Worm (Caenorhabditis elegans) whole organism, L4 larva: ENCODE data around the gene sdz-4.
"Not testable (repeated sequence)": the region's sequence is repeated elsewhere in the genome, so short reads cannot be mapped to it uniquely, and the experiment has no call there.

ENCODE experiments used
- F26F4.8 ChIP-seq: fragments of 200-800 bp; sonication (Bioruptor generic); conservative IDR thresholded peaks from 2 replicates; pipeline ENCODE4 v1.3.6; 2022; ENCODE audit warnings: missing genetic modification characterization, missing compliant biosample characterization
- F44E2.7 ChIP-seq: fragments of 200-800 bp; sonication (Bioruptor generic); IDR thresholded peaks from 2 replicates; pipeline ENCODE4 v2.1.2; 2022; ENCODE audit warnings: missing genetic modification characterization, missing compliant biosample characterization
- F49E8.2 ChIP-seq: sonication (generic microtip); optimal IDR thresholded peaks from 2 replicates; lab custom pipeline; 2016; ENCODE audit warnings: missing compliant biosample characterization, mild to moderate bottlenecking, missing genetic modification characterization, borderline replicate concordance
- R02D3.7 ChIP-seq: fragments of 150-350 bp; sonication (generic microtip); optimal IDR thresholded peaks from 3 replicates; lab custom pipeline; 2014; ENCODE audit warnings: missing biosample characterization, missing genetic modification characterization
- T26A8.4 ChIP-seq: fragments of 200-800 bp; sonication (Bioruptor generic); IDR thresholded peaks from 2 replicates; pipeline ENCODE4 v1.3.6; 2022; ENCODE audit warnings: missing genetic modification characterization, missing compliant biosample characterization
- Y75B8A.6 ChIP-seq: fragments of 200-800 bp; sonication (Bioruptor generic); IDR thresholded peaks from 2 replicates; pipeline ENCODE4 v1.3.6; 2022; ENCODE audit warnings: missing genetic modification reagents, missing genetic modification characterization, missing compliant biosample characterization
- ZK546.5 ChIP-seq, 2 experiments: sonication (generic microtip); optimal IDR thresholded peaks; 2 replicates each; lab custom pipeline; 2017; ENCODE audit warnings: missing biosample characterization in 2 of 2, missing genetic modification characterization in 2 of 2
- aha-1 ChIP-seq: fragments of 150-350 bp; peaks from one replicate; lab custom pipeline; 2014; ENCODE audit warnings: missing biosample characterization, missing genetic modification characterization
- aly-2 ChIP-seq: sonication (generic microtip); optimal IDR thresholded peaks from 2 replicates; lab custom pipeline; 2018; ENCODE audit warnings: missing biosample characterization, missing genetic modification characterization
- arid-1 ChIP-seq: fragments of 200-800 bp; sonication (Bioruptor generic); conservative IDR thresholded peaks from 2 replicates; pipeline ENCODE4 v1.3.6; 2022; ENCODE audit warnings: missing genetic modification reagents, missing genetic modification characterization, missing compliant biosample characterization
- ceh-28 ChIP-seq: fragments of 150-350 bp; optimal IDR thresholded peaks from 2 replicates; lab custom pipeline; 2014; ENCODE audit warnings: missing biosample characterization, missing genetic modification reagents, missing genetic modification characterization
- ceh-62 ChIP-seq: sonication (generic microtip); optimal IDR thresholded peaks from 2 replicates; lab custom pipeline; 2017; ENCODE audit warnings: missing biosample characterization, missing genetic modification characterization
- ceh-82 ChIP-seq: sonication (generic microtip); optimal IDR thresholded peaks from 2 replicates; lab custom pipeline; 2017; ENCODE audit warnings: missing biosample characterization, missing genetic modification characterization
- ctbp-1 ChIP-seq: fragments of 200-800 bp; sonication (Bioruptor generic); IDR thresholded peaks from 2 replicates; pipeline ENCODE4 v1.3.6; 2022; ENCODE audit warnings: missing genetic modification reagents, missing genetic modification characterization, missing compliant biosample characterization
- daf-12 ChIP-seq: fragments of 150-350 bp; optimal IDR thresholded peaks from 2 replicates; lab custom pipeline; 2014; ENCODE audit warnings: missing biosample characterization, missing genetic modification reagents, missing genetic modification characterization
- dpl-1 ChIP-seq: fragments of 150-350 bp; optimal IDR thresholded peaks from 2 replicates; lab custom pipeline; 2014; ENCODE audit warnings: missing biosample characterization, missing genetic modification reagents, missing genetic modification characterization
- egl-43 ChIP-seq: fragments of 200-800 bp; sonication (Bioruptor generic); IDR thresholded peaks from 2 replicates; pipeline ENCODE4 v1.3.6; 2022; ENCODE audit warnings: missing genetic modification reagents, missing genetic modification characterization, missing compliant biosample characterization
- fos-1 ChIP-seq: fragments of 150-350 bp; optimal IDR thresholded peaks from 2 replicates; lab custom pipeline; 2014; ENCODE audit warnings: missing biosample characterization, missing genetic modification characterization
- gei-8 ChIP-seq: fragments of 200-800 bp; sonication (Bioruptor generic); optimal IDR thresholded peaks from 2 replicates; lab custom pipeline; 2018; ENCODE audit warnings: mild to moderate bottlenecking, missing genetic modification characterization, missing compliant biosample characterization
- hlh-11 ChIP-seq: fragments of 200-800 bp; sonication (Bioruptor generic); optimal IDR thresholded peaks from 2 replicates; lab custom pipeline; 2018; ENCODE audit warnings: mild to moderate bottlenecking, missing genetic modification characterization, missing compliant biosample characterization
- hlh-30 ChIP-seq: sonication (generic microtip); optimal IDR thresholded peaks from 2 replicates; lab custom pipeline; 2017; ENCODE audit warnings: antibody characterized with exemption, mild to moderate bottlenecking, missing genetic modification characterization, missing compliant biosample characterization; ENCODE audit not compliant: insufficient read depth
- hmg-1.1 ChIP-seq: fragments of 200-800 bp; sonication (Bioruptor generic); IDR thresholded peaks from 2 replicates; pipeline ENCODE4 v1.3.6; 2022; ENCODE audit warnings: missing genetic modification reagents, missing genetic modification characterization, missing compliant biosample characterization
- jun-1 ChIP-seq: fragments of 150-350 bp; optimal IDR thresholded peaks from 2 replicates; lab custom pipeline; 2014; ENCODE audit warnings: missing biosample characterization, missing genetic modification reagents, missing genetic modification characterization
- madf-5 ChIP-seq, 2 experiments: fragments of 200-800 bp; sonication (Bioruptor generic); IDR thresholded peaks; 2 replicates each; pipeline ENCODE4 v1.3.6; 2022; ENCODE audit warnings: missing compliant biosample characterization in 2 of 2, missing genetic modification characterization in 2 of 2
- mdl-1 ChIP-seq, 2 experiments: fragments of 150-350 bp in 1 of 2; sonication (generic microtip) in 1 of 2; optimal IDR thresholded peaks; 2 replicates each; lab custom pipeline; 2014 to 2017; ENCODE audit warnings: missing biosample characterization in 2 of 2, missing genetic modification characterization in 2 of 2
- nhr-41 ChIP-seq: fragments of 200-800 bp; sonication (Bioruptor generic); IDR thresholded peaks from 2 replicates; pipeline ENCODE4 v1.3.6; 2022; ENCODE audit warnings: missing genetic modification reagents, missing genetic modification characterization, missing compliant biosample characterization
- nhr-42 ChIP-seq: fragments of 200-800 bp; sonication (Bioruptor generic); IDR thresholded peaks from 2 replicates; pipeline ENCODE4 v1.3.6; 2022; ENCODE audit warnings: missing genetic modification characterization, missing compliant biosample characterization
- nhr-48 ChIP-seq: sonication (generic microtip); optimal IDR thresholded peaks from 2 replicates; lab custom pipeline; 2016; ENCODE audit warnings: mild to moderate bottlenecking, missing genetic modification characterization, missing compliant biosample characterization
- nhr-77 ChIP-seq: fragments of 150-350 bp; optimal IDR thresholded peaks from 2 replicates; lab custom pipeline; 2014; ENCODE audit warnings: missing biosample characterization, missing genetic modification characterization
- pha-4 ChIP-seq, 2 experiments: fragments of 150-350 bp in 1 of 2; fragments of 200-800 bp in 1 of 2; sonication (Bioruptor generic) in 1 of 2; IDR thresholded peaks in 1 of 2; optimal IDR thresholded peaks in 1 of 2; 2 replicates each; pipeline versions ENCODE4 v1.3.6 to Lab custom; 2014 to 2022; ENCODE audit warnings: missing genetic modification characterization in 2 of 2, missing genetic modification reagents in 2 of 2, missing biosample characterization in 1 of 2, missing compliant biosample characterization in 1 of 2
- php-3 ChIP-seq: fragments of 200-800 bp; sonication (Bioruptor generic); IDR thresholded peaks from 2 replicates; pipeline ENCODE4 v1.3.6; 2022; ENCODE audit warnings: missing genetic modification reagents, missing genetic modification characterization, missing compliant biosample characterization
- pqm-1 ChIP-seq: sonication (generic microtip); optimal IDR thresholded peaks from 2 replicates; lab custom pipeline; 2017; ENCODE audit warnings: missing biosample characterization, missing genetic modification characterization
- rbr-2 ChIP-seq: sonication (generic microtip); optimal IDR thresholded peaks from 2 replicates; lab custom pipeline; 2016; ENCODE audit warnings: missing genotype, missing genetic modification characterization, missing compliant biosample characterization
- tag-97 ChIP-seq: fragments of 200-800 bp; sonication (Bioruptor generic); IDR thresholded peaks from 2 replicates; pipeline ENCODE4 v1.3.6; 2022; ENCODE audit warnings: missing genetic modification characterization, missing compliant biosample characterization
- unc-62 ChIP-seq, 3 experiments: fragments of 150-350 bp in 1 of 3; sonication (generic microtip); optimal IDR thresholded peaks in 2 of 3; peaks in 1 of 3; 1 replicate in 1 of 3; 2 replicates in 2 of 3; lab custom pipeline; 2014 to 2017; ENCODE audit warnings: missing biosample characterization in 3 of 3, missing genetic modification characterization in 3 of 3, missing genetic modification reagents in 3 of 3, missing genotype in 1 of 3
- zip-11 ChIP-seq: fragments of 200-800 bp; sonication (Bioruptor generic); IDR thresholded peaks from 2 replicates; pipeline ENCODE4 v1.3.6; 2022; ENCODE audit warnings: missing genetic modification characterization, missing compliant biosample characterization
- ztf-11 ChIP-seq: fragments of 150-350 bp; optimal IDR thresholded peaks from 2 replicates; lab custom pipeline; 2014; ENCODE audit warnings: missing biosample characterization, missing genetic modification characterization

sdz-4 gene

DNA sequence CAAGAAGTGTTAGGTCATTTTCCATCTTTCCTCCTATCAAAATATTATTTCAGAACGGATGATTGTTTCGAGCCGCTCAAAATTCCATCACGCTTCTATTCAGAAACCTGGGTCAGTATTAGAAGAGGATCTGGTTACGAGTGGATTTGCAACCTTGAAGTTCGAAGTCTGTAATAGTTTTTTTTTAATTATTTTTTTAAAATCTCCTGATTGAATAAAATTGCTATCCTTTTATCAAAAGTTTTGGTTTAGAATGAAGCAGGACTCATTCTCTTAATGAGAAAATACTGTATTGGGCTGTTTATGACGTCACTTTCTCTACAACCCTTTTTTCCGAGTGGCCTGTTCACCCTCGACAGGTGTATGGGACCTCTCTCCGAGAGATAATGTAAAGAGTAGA is 29.7 kb downstream of the sdz-4 start, which contains the start of gene fbxc-39:
Gene fbxc-39 (plus strand): TSS at position 301 of the 400 bp plus-strand sequence.
- TF ChIP-seq madf-5 (GFP tag; IDR thresholded peaks at IDR 0.05; lab: Robert Waterston, UW): no peak
- TF ChIP-seq nhr-48: no peak
- no peak for TF ChIP-seq nhr-42 (GFP tag; lab: Robert Waterston, UW)
- TF ChIP-seq mdl-1 (tag; optimal IDR thresholded peaks at IDR 0.05; lab: Kevin White, UChicago): no peak
- TF ChIP-seq ceh-82 (tag; lab: Kevin White, UChicago): no peak
- no peak for TF ChIP-seq tag-97 (GFP tag; lab: Robert Waterston, UW)
- no peak for TF ChIP-seq hmg-1.1
- no peak for TF ChIP-seq nhr-41 (GFP tag; lab: Robert Waterston, UW)
- TF ChIP-seq rbr-2: no peak
- no peak for TF ChIP-seq php-3
- TF ChIP-seq aly-2 (tag; lab: Kevin White, UChicago): no peak
- TF ChIP-seq arid-1 (GFP tag; lab: Robert Waterston, UW): no peak
- no peak for TF ChIP-seq ztf-11
- no peak for TF ChIP-seq R02D3.7 (tag; lab: Kevin White, UChicago)
- no peak for TF ChIP-seq gei-8 (GFP tag; lab: Kevin White, UChicago)
- no peak for TF ChIP-seq egl-43 (GFP tag; lab: Robert Waterston, UW)
- TF ChIP-seq aha-1 (tag; lab: Kevin White, UChicago): no peak
- TF ChIP-seq nhr-77 (tag; lab: Kevin White, UChicago): no peak
- TF ChIP-seq ZK546.5 (tag; optimal IDR thresholded peaks at IDR 0.05; lab: Kevin White, UChicago): no peak
- no peak for TF ChIP-seq hlh-30

DNA sequence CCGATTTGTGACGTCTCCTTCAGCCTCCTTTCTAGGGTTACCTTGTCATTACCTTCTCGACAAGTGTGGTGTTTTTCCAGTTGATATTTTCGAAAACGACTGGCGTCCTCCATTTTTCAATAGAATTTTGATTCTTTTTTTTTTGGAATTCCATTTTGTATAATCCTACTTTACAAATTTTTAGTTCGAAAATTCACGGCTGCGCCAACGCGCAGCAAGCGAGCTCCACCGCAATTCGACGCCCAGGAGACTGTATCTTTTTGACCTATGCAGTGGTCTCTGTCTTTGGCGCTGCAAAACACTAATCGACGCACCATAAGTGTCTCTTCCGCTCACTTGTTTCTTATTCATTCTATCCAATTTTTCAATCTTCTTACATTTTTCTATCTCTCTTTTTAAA is 32.6 kb downstream of the sdz-4 start, which contains the start of gene fbxc-42:
Gene fbxc-42 (plus strand): TSS at position 301 of the 400 bp plus-strand sequence.
- TF ChIP-seq fos-1 (tag; lab: Kevin White, UChicago) (no peak), jun-1 (no peak)
- TF ChIP-seq, all 104 proteins: peak for 0

DNA sequence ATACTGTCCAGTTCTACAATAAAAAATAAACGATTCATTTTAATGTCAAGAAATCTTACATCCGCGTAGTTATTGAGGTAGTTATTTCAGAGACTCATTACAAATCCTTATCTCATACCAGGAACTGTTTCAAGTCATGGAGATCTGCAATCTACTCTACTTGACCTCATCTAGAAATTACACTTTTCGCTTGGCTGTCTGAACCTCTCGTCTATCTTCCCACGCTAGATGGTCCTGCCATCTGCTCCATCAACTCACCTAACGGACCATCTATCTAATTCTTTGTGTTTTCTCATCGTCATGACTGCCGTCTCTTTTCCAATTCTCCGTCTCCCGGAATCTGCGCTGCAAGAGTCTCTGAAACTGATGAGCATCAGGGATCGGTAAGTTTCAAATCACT is 35.5 kb downstream of the sdz-4 start, which contains the start of gene F45D11.7:
Gene F45D11.7 (plus strand): TSS at position 301 of the 400 bp plus-strand sequence.
- not testable (repeated sequence) for TF ChIP-seq ctbp-1 (GFP tag; lab: Robert Waterston, UW); pqm-1 (tag; lab: Kevin White, UChicago); F44E2.7 (GFP tag; lab: Robert Waterston, UW)

DNA sequence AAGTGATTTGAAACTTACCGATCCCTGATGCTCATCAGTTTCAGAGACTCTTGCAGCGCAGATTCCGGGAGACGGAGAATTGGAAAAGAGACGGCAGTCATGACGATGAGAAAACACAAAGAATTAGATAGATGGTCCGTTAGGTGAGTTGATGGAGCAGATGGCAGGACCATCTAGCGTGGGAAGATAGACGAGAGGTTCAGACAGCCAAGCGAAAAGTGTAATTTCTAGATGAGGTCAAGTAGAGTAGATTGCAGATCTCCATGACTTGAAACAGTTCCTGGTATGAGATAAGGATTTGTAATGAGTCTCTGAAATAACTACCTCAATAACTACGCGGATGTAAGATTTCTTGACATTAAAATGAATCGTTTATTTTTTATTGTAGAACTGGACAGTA is 37.4 kb downstream of the sdz-4 start, which contains the start of gene F45D11.11:
Gene F45D11.11 (minus strand): TSS at position 101 of the 400 bp plus-strand sequence.
- TF ChIP-seq zip-11 (GFP tag; lab: Robert Waterston, UW); F26F4.8; T26A8.4 (GFP tag; lab: Robert Waterston, UW): not testable (repeated sequence)

DNA sequence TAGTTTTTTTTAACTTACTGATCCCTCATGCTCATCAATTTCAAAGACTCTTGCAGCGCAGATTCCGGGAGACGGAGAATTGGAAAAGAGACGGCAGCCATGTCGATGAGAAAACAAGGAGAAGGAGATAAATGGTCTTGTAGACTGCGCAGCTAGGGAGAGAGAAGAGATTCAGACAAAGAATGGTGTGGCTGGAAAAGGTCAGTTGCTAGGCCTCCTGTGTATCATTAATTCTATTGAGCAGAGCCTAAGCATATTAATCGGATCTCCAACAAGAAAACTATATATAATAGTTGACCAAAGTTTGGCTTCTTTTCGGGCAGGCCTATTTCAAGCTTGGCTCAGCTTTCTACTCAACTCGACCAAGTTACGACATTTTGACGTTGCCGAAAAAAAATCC is 40.8 kb downstream of the sdz-4 start, which contains the start of gene fbxb-29:
Gene fbxb-29 (minus strand): TSS at position 101 of the 400 bp plus-strand sequence.
- TF ChIP-seq ceh-28 (tag; lab: Kevin White, UChicago): no peak
- TF ChIP-seq daf-12 (tag; lab: Kevin White, UChicago): no peak
- TF ChIP-seq pha-4 (GFP tag; IDR thresholded peaks at IDR 0.05; lab: Robert Waterston, UW): no peak
- TF ChIP-seq pha-4 (tag; optimal IDR thresholded peaks at IDR 0.05; lab: Kevin White, UChicago): no peak
- TF ChIP-seq dpl-1: no peak
- TF ChIP-seq ceh-62 (tag; lab: Kevin White, UChicago): no peak
- no peak for TF ChIP-seq hlh-11 (tag; lab: Kevin White, UChicago)
- TF ChIP-seq nhr-77 (tag; lab: Kevin White, UChicago): no peak
- no peak for TF ChIP-seq unc-62 (GFP tag; optimal IDR thresholded peaks at IDR 0.05 in 1 of 2; lab: Kevin White, UChicago)
- TF ChIP-seq unc-62 (tag; optimal IDR thresholded peaks at IDR 0.05; lab: Kevin White, UChicago): no peak
- no peak for TF ChIP-seq F49E8.2 (tag; lab: Kevin White, UChicago)
- TF ChIP-seq Y75B8A.6 (GFP tag; lab: Robert Waterston, UW): no peak
- TF ChIP-seq ctbp-1 (GFP tag; lab: Robert Waterston, UW): no peak
